Fruit fly (Drosophila melanogaster) whole organism, embryonic: ENCODE measurements around the gene HP1b.

Experiments
- Deaf1 ChIP-seq: fragments of 200-800 bp; optimal IDR thresholded peaks from 3 replicates; lab custom pipeline; 2019; ENCODE audit warnings: missing biosample characterization, mild to moderate bottlenecking, missing genetic modification characterization, moderate library complexity
- NC2β ChIP-seq: fragments of 200-800 bp; sonication (Bioruptor generic); optimal IDR thresholded peaks from 2 replicates; lab custom pipeline; 2016; ENCODE audit warnings: missing biosample characterization, missing genetic modification characterization
- Sox102F ChIP-seq: fragments of 200-800 bp; sonication (Bioruptor generic); optimal IDR thresholded peaks from 2 replicates; lab custom pipeline; 2018; ENCODE audit warnings: missing biosample characterization, mild to moderate bottlenecking, missing genetic modification characterization, moderate library complexity
- ind ChIP-seq: fragments of 200-800 bp; sonication (Bioruptor generic); optimal IDR thresholded peaks from 3 replicates; lab custom pipeline; 2016; ENCODE audit warnings: missing biosample characterization, missing genetic modification characterization
- psq ChIP-seq: fragments of 200-800 bp; sonication (Bioruptor generic); optimal IDR thresholded peaks from 2 replicates; lab custom pipeline; 2017; ENCODE audit warnings: missing biosample characterization, missing genetic modification characterization

DNA sequence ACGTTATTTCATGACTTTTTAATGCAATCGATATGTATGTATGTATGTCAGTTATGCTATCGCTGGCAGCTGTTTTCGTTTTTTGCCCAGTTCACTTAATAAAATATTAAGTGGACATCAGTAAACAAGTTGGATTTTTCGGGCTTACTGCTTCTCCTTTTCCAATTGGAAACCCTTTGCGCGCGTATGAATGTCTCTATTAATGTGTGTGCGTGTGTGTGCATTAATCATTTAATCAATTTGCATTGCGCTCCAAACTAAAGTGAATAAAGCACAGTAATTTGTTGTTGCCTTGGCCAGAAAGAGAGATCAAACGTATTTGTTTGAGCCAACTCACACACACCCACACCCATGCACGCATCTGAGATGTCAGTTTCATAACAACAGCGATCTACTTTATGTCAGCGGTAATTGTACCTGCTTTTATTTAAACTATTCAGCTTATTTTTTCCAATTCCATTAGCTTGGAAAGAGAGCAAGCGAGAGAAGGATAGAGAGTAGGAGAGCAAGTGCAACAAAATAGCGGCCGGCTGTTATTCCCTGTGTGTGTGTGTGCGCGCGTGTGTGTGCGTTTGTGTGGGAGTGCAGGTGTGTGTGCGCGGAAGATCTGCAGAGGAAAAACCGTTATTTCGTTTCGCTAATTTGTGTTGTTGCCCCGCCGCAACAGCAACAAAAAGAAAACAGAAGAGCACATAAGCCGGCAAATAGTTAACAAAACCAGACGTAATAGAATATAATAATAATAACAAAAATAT is 29.5 kb downstream of the HP1b start:
- TF ChIP-seq NC2β (GFP tag; lab: Kevin White, UChicago) (no peak), psq (GFP tag; lab: Kevin White, UChicago) (no peak), Deaf1 (no peak), ind (GFP tag; lab: Kevin White, UChicago) (no peak), Sox102F (GFP tag; lab: Kevin White, UChicago) (no peak)
